Worm (Caenorhabditis elegans): ENCODE data around the gene col-37.

col-37 gene

DNA sequence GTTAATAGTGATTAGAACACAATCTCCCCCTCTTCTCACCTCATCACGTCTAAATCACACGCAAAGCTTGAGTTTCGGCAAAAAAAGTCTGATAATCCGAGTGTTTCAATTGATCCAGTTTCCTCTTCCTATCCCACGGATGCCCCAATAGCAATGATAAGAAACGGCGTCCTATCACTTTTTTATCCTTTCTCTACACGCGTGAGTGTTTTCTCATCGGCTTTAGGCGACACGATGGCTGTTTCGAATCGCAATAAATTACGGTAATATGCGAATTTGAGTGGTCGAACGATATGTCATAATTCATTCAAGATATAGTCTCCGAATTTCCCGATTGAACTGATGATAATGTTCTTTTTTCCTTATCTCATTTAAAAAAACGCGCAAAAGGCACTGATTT lies 31.9 kb upstream of the col-37 start:
- TF ChIP-seq rpc-1 (optimal IDR thresholded peaks at IDR 0.05) (no peak), rpc-1 (tag; optimal IDR thresholded peaks at IDR 0.05) (no peak), F39B2.1 (GFP tag; IDR thresholded peaks at IDR 0.05) (no peak), tbx-9 (tag; optimal IDR thresholded peaks at IDR 0.05; ENCODE audit: borderline replicate concordance) (no peak), nhr-179 (tag; optimal IDR thresholded peaks at IDR 0.05) (no peak), rec-8 (tag; optimal IDR thresholded peaks at IDR 0.05) (no peak), K12H6.12 (tag; optimal IDR thresholded peaks at IDR 0.05) (no peak), die-1 (tag; optimal IDR thresholded peaks at IDR 0.05) (no peak), snpc-4 (GFP tag; optimal IDR thresholded peaks at IDR 0.05) (no peak), snpc-4 (tag; optimal IDR thresholded peaks at IDR 0.05) (no peak), K11D2.4 (GFP tag; IDR thresholded peaks at IDR 0.05) (no peak), aptf-3 (GFP tag; IDR thresholded peaks at IDR 0.05) (no peak), T07F8.4 (tag; optimal IDR thresholded peaks at IDR 0.05) (no peak), attf-5 (GFP tag; optimal IDR thresholded peaks at IDR 0.05) (no peak), nfya-2 (GFP tag; IDR thresholded peaks at IDR 0.05) (no peak), ceh-58 (GFP tag; IDR thresholded peaks at IDR 0.05) (no peak), sdz-38 (tag; optimal IDR thresholded peaks at IDR 0.05) (no peak), unc-130 (GFP tag; optimal IDR thresholded peaks at IDR 0.05) (no peak)

DNA sequence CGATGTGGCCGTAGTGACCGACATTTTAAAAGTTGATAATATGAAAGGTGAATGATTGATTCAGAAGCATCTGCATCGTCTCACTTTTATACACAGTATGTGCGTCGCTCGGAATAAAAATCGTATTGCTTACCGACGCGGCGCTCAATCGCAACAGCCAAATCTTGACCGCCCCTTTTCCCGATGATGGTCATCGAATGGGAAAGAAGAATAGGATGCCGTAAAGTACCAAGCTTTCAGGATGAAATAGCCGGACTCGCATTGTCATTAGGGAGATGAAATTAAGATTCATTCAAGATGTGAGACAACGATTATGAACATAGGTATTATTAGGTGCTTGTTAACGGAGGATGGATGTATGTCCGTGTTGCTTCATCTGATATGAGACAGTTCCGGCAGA lies 31.0 kb upstream of the col-37 start, which contains the start of gene lon-3:
TSS of gene lon-3 (minus strand) at position 101 of the 400 bp plus-strand sequence.
- TF ChIP-seq athp-1 (tag; optimal IDR thresholded peaks at IDR 0.05) (no peak), T26A5.8 (tag; optimal IDR thresholded peaks at IDR 0.05) (no peak), B0336.3 (GFP tag; IDR thresholded peaks at IDR 0.05) (no peak), B0019.2 (GFP tag; conservative IDR thresholded peaks at IDR 0.05) (no peak), C06A6.2 (GFP tag; conservative IDR thresholded peaks at IDR 0.05) (no peak), egrh-3 (GFP tag; IDR thresholded peaks at IDR 0.05) (no peak), ceh-79 (tag; optimal IDR thresholded peaks at IDR 0.05) (no peak), F57A8.1 (GFP tag; optimal IDR thresholded peaks at IDR 0.05) (no peak), C17E4.6 (GFP tag; IDR thresholded peaks at IDR 0.05) (no peak), nhr-179 (tag; optimal IDR thresholded peaks at IDR 0.05) (no peak), F22D6.2 (tag; optimal IDR thresholded peaks at IDR 0.05) (no peak), let-526 (GFP tag; IDR thresholded peaks at IDR 0.05) (no peak), nhr-27 (tag; optimal IDR thresholded peaks at IDR 0.05) (no peak), nhr-80 (tag; optimal IDR thresholded peaks at IDR 0.05) (no peak), ztf-3 (GFP tag; optimal IDR thresholded peaks at IDR 0.05) (no peak), tbp1 (GFP tag; optimal IDR thresholded peaks at IDR 0.05) (no peak), madf-3 (GFP tag; IDR thresholded peaks at IDR 0.05) (no peak), B0035.1 (tag; optimal IDR thresholded peaks at IDR 0.05) (no peak)

DNA sequence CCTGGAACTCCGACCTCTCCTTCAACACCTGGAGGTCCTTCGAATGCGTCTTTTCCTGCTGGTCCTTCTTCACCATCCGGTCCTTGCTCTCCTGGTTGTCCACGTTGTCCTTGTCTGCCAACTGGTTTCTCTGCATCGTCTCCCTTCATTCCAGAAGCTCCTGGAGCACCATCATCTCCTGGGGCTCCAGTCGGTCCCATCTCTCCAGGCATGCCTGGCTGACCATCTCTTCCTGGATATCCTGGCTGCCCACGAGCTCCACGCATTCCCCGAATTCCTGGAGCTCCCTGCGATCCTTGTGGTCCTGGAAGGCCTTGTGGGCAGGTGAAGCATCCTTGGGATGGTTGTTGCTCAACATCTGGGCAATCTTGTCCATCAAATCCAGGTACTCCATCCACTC lies 30.2 kb upstream of the col-37 start:
- TF ChIP-seq Y53G8AR.9 (GFP tag; conservative IDR thresholded peaks at IDR 0.05) (no peak), zfh-2 (GFP tag; conservative IDR thresholded peaks at IDR 0.05) (peak; percentile 79), egrh-3 (GFP tag; IDR thresholded peaks at IDR 0.05) (peak; percentile 70; the same call in 1 of the 2 replicates)

DNA sequence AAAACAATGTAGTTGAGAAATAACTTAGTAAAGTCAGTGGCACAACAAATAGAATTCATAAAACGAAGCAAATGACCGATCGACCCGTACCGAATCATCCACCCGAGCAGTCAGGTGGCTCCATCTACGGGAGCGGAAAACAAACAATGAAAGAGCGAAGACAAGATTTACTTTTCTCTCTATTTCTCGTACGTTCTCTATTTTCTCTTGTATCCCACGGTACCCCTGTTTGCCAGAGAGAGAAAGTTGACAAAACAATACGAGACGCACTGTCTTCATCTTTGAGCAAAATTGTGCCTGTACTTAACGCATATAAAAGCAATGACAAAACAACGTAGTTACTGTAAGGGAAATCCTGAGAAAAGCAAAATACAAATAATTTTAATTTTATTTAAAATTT lies 29.1 kb upstream of the col-37 start:
- TF ChIP-seq ztf-25 (GFP tag; IDR thresholded peaks at IDR 0.05) (no peak), B0019.2 (GFP tag; conservative IDR thresholded peaks at IDR 0.05) (no peak), hmg-20 (GFP tag; IDR thresholded peaks at IDR 0.05) (no peak), ztf-22 (GFP tag; optimal IDR thresholded peaks at IDR 0.05) (no peak), F57C9.4 (tag; optimal IDR thresholded peaks at IDR 0.05) (no peak), attf-3 (GFP tag; conservative IDR thresholded peaks at IDR 0.05) (no peak), mes-4 (tag; optimal IDR thresholded peaks at IDR 0.05) (no peak), lin-54 (GFP tag; optimal IDR thresholded peaks at IDR 0.05) (no peak), hrde-1 (tag; optimal IDR thresholded peaks at IDR 0.05; ENCODE audit: borderline replicate concordance) (no peak), zfh-2 (GFP tag; conservative IDR thresholded peaks at IDR 0.05) (no peak), C17E4.6 (GFP tag; IDR thresholded peaks at IDR 0.05) (no peak), ekl-4 (GFP tag; IDR thresholded peaks at IDR 0.05) (no peak), Y95B8A.8 (GFP tag; IDR thresholded peaks at IDR 0.05) (no peak), madf-8 (GFP tag; conservative IDR thresholded peaks at IDR 0.05) (no peak), athp-1 (tag; optimal IDR thresholded peaks at IDR 0.05) (no peak)

All from whole organism, young adult.